Worm (Caenorhabditis elegans): ENCODE data around the gene B0250.5.

The B0250.5 gene

DNA sequence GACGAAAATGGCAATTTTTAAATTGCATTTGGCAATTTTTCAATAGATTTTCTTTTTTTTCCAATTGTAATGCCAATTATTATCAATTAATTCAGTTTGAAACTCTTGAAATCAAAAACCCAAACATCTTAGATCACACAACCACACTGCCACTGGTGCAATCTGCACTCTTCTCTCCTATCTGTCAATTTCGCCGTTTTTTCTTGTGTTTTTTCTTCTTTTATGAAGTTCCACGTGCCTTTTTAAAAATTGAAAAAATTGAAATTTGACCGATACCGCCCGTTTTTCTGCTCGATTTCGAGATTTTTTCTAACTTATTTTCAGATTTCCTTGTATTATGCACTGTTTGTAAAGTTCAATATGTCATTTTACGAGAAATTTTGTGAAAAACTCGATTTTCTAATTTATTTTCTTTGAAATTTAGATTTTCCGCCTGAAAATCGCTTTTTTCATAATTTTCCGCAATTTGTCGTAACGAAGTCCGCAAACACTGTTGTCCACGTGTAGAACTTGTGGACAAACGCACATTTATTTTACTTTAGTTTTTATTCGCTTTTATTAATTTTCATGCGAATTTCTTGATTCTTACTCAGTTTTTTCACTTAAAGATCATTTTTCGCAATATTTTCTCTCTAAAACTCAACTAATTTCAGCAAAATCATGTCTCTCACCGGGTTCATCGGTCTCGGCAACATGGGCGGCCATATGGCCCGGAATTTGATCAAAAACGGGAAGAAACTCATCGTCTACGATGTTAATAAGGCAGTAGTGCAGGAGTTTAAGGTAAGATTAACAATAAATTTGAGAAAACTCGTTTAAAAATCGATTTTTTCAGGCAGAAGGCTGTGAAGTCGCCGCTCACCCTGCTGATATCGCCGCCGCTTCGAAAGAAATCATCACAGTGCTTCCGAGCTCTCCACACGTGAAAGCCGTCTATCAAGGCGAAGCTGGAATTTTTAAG, at the start of gene B0250.5:
Gene B0250.5, plus strand, starts transcription at position 654 of the 961 bp plus-strand sequence.
- TF ChIP-seq flt-1 (GFP tag; IDR thresholded peaks at IDR 0.05), result no peak
- TF ChIP-seq F13C5.2 (tag; optimal IDR thresholded peaks at IDR 0.05), result peak; percentile 41

DNA sequence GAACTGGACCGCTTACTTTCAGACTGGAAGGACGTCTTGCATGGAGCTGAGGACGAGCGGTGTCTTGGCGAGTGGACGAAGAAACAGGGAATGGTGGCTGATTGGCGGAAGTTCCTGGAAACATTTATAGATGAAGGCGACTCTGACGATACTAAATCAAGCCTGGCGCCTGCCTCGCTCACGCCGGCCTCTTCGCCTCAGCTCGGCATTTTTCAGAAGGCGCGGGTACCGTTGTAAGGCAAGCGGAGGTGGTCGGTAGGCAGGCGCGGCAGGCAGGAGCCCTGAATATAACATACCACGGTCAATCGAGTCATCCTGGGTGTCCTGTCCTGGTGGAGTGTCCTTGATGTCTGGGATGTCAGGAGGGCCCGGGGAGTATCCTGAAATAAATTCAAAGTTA, 47.8 kb upstream of the B0250.5 start:
- TF ChIP-seq tbx-11 (GFP tag; IDR thresholded peaks at IDR 0.05) (no peak), flt-1 (GFP tag; IDR thresholded peaks at IDR 0.05) (no peak), ama-1 (optimal IDR thresholded peaks at IDR 0.05) (no peak), ceh-13 (GFP tag; optimal IDR thresholded peaks at IDR 0.05) (no peak), tbx-37 (GFP tag; conservative IDR thresholded peaks at IDR 0.05) (no peak), aly-1 (tag; optimal IDR thresholded peaks at IDR 0.05) (no peak), hmbx-1 (tag; optimal IDR thresholded peaks at IDR 0.05) (no peak), B0310.2 (tag; optimal IDR thresholded peaks at IDR 0.05) (no peak), hmg-4 (GFP tag; optimal IDR thresholded peaks at IDR 0.05) (no peak), hnd-1 (tag; optimal IDR thresholded peaks at IDR 0.05) (no peak), tra-4 (tag; optimal IDR thresholded peaks at IDR 0.05) (no peak), F13C5.2 (tag; optimal IDR thresholded peaks at IDR 0.05) (no peak), pes-1 (GFP tag; IDR thresholded peaks at IDR 0.05) (no peak), sea-1 (GFP tag; conservative IDR thresholded peaks at IDR 0.05) (no peak)

DNA sequence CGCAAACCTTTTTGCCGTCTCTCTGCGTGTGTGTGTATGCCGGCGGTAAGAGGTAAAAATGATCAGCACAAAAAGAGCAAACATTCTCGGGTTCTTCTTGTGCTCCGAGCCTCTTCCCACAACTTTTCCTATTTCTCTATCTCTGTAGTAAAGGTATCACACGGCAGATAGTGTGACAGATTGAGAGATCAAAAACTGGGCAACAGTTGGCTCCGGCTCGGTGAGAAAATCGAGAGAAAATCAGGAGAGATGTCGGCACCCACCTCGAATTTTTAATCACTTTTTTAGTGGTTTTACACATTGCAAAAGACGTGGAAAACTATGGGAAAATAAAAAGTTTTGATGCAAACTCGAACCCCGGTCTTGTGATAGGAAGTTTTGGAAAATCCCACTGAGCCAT, 41.9 kb upstream of the B0250.5 start:
- TF ChIP-seq ets-7 (tag; optimal IDR thresholded peaks at IDR 0.05), result no peak
- no peak for TF ChIP-seq scrt-1 (GFP tag; IDR thresholded peaks at IDR 0.05)
- TF ChIP-seq aly-1 (tag; optimal IDR thresholded peaks at IDR 0.05), result no peak
- TF ChIP-seq hmg-4 (GFP tag; optimal IDR thresholded peaks at IDR 0.05), result no peak
- TF ChIP-seq hmbx-1 (tag; optimal IDR thresholded peaks at IDR 0.05), result no peak
- TF ChIP-seq tbx-37 (GFP tag; conservative IDR thresholded peaks at IDR 0.05), result no peak
- no peak for TF ChIP-seq F13C5.2 (tag; optimal IDR thresholded peaks at IDR 0.05)
- TF ChIP-seq ceh-13 (GFP tag; optimal IDR thresholded peaks at IDR 0.05), result no peak
- TF ChIP-seq tra-4 (tag; optimal IDR thresholded peaks at IDR 0.05), result no peak
- no peak for TF ChIP-seq sea-1 (GFP tag; conservative IDR thresholded peaks at IDR 0.05)
- TF ChIP-seq pes-1 (GFP tag; IDR thresholded peaks at IDR 0.05), result no peak
- no peak for TF ChIP-seq flt-1 (GFP tag; IDR thresholded peaks at IDR 0.05)
- no peak for TF ChIP-seq ceh-36 (tag; optimal IDR thresholded peaks at IDR 0.05)

DNA sequence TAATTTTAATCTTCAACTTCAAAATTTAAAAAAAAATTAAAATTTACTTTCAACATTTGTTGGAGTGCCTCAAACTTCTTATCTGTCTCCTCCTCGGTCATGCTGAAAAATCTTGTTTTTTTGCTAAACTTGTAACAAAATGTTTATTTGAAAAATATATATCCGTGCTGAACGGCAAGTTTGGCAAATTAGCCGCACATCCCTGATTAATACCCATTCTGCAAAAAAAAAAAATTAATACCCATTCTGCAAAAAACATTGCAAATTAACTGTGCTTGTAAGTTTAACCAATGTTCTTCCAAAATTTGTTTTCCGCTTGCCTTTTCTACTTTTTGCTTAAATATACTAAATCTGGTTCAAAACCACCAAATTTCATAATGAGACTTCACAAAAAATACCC, 40.6 kb upstream of the B0250.5 start, which contains the start of gene F48F5.6:
Gene F48F5.6, minus strand, starts transcription at position 101 of the 400 bp plus-strand sequence.
- no peak for TF ChIP-seq tbx-37 (GFP tag; conservative IDR thresholded peaks at IDR 0.05)
- TF ChIP-seq B0310.2 (tag; optimal IDR thresholded peaks at IDR 0.05), result no peak
- TF ChIP-seq scrt-1 (GFP tag; IDR thresholded peaks at IDR 0.05), result no peak
- TF ChIP-seq hmg-4 (GFP tag; optimal IDR thresholded peaks at IDR 0.05), result no peak
- no peak for TF ChIP-seq tra-4 (tag; optimal IDR thresholded peaks at IDR 0.05)
- no peak for TF ChIP-seq F13C5.2 (tag; optimal IDR thresholded peaks at IDR 0.05)
- TF ChIP-seq tbx-11 (GFP tag; IDR thresholded peaks at IDR 0.05), result no peak
- TF ChIP-seq pes-1 (GFP tag; IDR thresholded peaks at IDR 0.05), result no peak
- TF ChIP-seq hnd-1 (tag; optimal IDR thresholded peaks at IDR 0.05), result no peak
- TF ChIP-seq ceh-36 (tag; optimal IDR thresholded peaks at IDR 0.05), result no peak
- TF ChIP-seq ceh-13 (GFP tag; optimal IDR thresholded peaks at IDR 0.05), result no peak
- no peak for TF ChIP-seq aly-1 (tag; optimal IDR thresholded peaks at IDR 0.05)
- TF ChIP-seq ama-1 (optimal IDR thresholded peaks at IDR 0.05), result no peak
- TF ChIP-seq sea-1 (GFP tag; conservative IDR thresholded peaks at IDR 0.05), result no peak
- no peak for TF ChIP-seq ets-7 (tag; optimal IDR thresholded peaks at IDR 0.05)
- no peak for TF ChIP-seq flt-1 (GFP tag; IDR thresholded peaks at IDR 0.05)
- no peak for TF ChIP-seq hmbx-1 (tag; optimal IDR thresholded peaks at IDR 0.05)

DNA sequence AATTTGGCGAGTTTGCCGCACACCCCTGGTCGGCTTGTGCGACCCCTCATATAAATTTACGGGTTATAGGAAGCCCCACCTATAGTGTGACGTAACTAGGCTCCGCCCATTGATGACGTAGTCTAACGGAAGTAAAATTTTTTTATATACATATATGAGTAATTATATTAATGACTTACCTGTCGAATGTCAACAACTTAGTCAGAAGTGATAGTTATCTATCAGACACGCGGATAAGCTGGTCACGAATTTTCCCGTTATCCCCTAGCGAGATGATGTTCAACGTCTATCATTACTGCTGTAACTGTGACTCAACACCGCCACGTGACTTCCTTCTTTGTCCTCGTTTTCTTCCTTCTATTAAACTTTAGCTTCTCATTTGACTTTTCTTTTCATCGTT, 39.9 kb upstream of the B0250.5 start, which contains the start of gene srd-70:
Gene srd-70, plus strand, starts transcription at position 301 of the 400 bp plus-strand sequence.
- TF ChIP-seq pes-1 (GFP tag; IDR thresholded peaks at IDR 0.05) (no peak), hmbx-1 (tag; optimal IDR thresholded peaks at IDR 0.05) (no peak), ceh-36 (tag; optimal IDR thresholded peaks at IDR 0.05) (no peak), scrt-1 (GFP tag; IDR thresholded peaks at IDR 0.05) (no peak), hnd-1 (tag; optimal IDR thresholded peaks at IDR 0.05) (no peak)

DNA sequence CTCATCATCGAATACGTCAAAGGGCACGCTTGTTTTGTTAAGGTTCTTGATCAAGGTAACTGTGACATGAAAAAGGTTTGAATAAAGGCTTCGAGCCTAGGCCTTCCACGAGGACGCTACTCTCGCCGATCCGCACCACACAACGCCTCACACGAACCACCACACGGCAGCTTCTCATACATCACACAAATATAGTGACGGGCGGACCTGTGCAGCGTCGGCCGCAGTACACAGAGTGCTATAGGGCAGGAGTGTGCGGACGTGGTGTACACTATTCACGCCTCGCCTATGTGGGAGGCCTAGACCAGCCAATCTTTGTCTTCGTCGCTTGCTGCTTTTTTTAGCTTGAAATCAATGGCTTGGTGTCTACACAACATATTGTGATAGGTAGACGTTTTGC, 38.1 kb upstream of the B0250.5 start:
- no peak for TF ChIP-seq hmbx-1 (tag; optimal IDR thresholded peaks at IDR 0.05)
- TF ChIP-seq aly-1 (tag; optimal IDR thresholded peaks at IDR 0.05), result no peak
- TF ChIP-seq tbx-11 (GFP tag; IDR thresholded peaks at IDR 0.05), result no peak
- TF ChIP-seq B0310.2 (tag; optimal IDR thresholded peaks at IDR 0.05), result no peak
- no peak for TF ChIP-seq sea-1 (GFP tag; conservative IDR thresholded peaks at IDR 0.05)
- no peak for TF ChIP-seq ets-7 (tag; optimal IDR thresholded peaks at IDR 0.05)
- peak; percentile 58 for TF ChIP-seq hmg-4 (GFP tag; optimal IDR thresholded peaks at IDR 0.05)
- TF ChIP-seq ceh-36 (tag; optimal IDR thresholded peaks at IDR 0.05), result no peak
- peak; percentile 54; the same call in 1 of the 2 replicates for TF ChIP-seq scrt-1 (GFP tag; IDR thresholded peaks at IDR 0.05)
- TF ChIP-seq tra-4 (tag; optimal IDR thresholded peaks at IDR 0.05), result no peak
- TF ChIP-seq ceh-13 (GFP tag; optimal IDR thresholded peaks at IDR 0.05), result no peak
- no peak for TF ChIP-seq flt-1 (GFP tag; IDR thresholded peaks at IDR 0.05)
- peak; percentile 12 for TF ChIP-seq F13C5.2 (tag; optimal IDR thresholded peaks at IDR 0.05)
- no peak for TF ChIP-seq pes-1 (GFP tag; IDR thresholded peaks at IDR 0.05)
- no peak for TF ChIP-seq ama-1 (optimal IDR thresholded peaks at IDR 0.05)
- TF ChIP-seq tbx-37 (GFP tag; conservative IDR thresholded peaks at IDR 0.05), result no peak

DNA sequence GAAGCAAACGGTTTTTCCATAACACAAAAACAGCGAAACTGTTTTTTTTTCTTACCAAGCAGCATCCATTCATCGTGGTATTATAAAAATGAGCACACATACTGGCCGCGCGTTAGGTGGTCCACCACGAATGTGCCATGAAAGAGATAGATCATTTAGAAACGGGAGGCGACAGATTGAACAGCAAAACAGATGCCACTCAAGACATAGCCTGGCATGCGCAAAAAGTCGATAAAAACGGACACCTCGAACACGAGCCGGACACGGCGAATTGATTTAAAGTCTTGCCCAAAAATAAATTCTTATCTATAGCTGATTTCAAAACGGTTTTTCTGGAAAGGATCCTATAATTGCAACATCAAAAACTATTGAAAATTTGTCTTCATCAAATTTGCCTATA, 36.6 kb upstream of the B0250.5 start:
- TF ChIP-seq hmg-4 (GFP tag; optimal IDR thresholded peaks at IDR 0.05), result no peak
- no peak for TF ChIP-seq tra-4 (tag; optimal IDR thresholded peaks at IDR 0.05)
- no peak for TF ChIP-seq sea-1 (GFP tag; conservative IDR thresholded peaks at IDR 0.05)
- TF ChIP-seq ceh-36 (tag; optimal IDR thresholded peaks at IDR 0.05), result no peak
- TF ChIP-seq hnd-1 (tag; optimal IDR thresholded peaks at IDR 0.05), result no peak
- TF ChIP-seq F13C5.2 (tag; optimal IDR thresholded peaks at IDR 0.05), result no peak
- TF ChIP-seq pes-1 (GFP tag; IDR thresholded peaks at IDR 0.05), result no peak
- TF ChIP-seq tbx-37 (GFP tag; conservative IDR thresholded peaks at IDR 0.05), result no peak
- no peak for TF ChIP-seq aly-1 (tag; optimal IDR thresholded peaks at IDR 0.05)
- no peak for TF ChIP-seq B0310.2 (tag; optimal IDR thresholded peaks at IDR 0.05)
- no peak for TF ChIP-seq flt-1 (GFP tag; IDR thresholded peaks at IDR 0.05)
- TF ChIP-seq hmbx-1 (tag; optimal IDR thresholded peaks at IDR 0.05), result no peak
- no peak for TF ChIP-seq tbx-11 (GFP tag; IDR thresholded peaks at IDR 0.05)
